Worm (Caenorhabditis elegans) whole organism, L1 larva: ENCODE data around the gene F54E4.2.

ENCODE experiments used
- C04F5.9 ChIP-seq: sonication (generic microtip); optimal IDR thresholded peaks from 2 replicates; lab custom pipeline; 2016; ENCODE audit warnings: missing genetic modification characterization, missing compliant biosample characterization
- F16B12.6 ChIP-seq: fragments of 150-350 bp; optimal IDR thresholded peaks from 2 replicates; lab custom pipeline; 2014; ENCODE audit warnings: missing biosample characterization, missing genetic modification characterization
- aha-1 ChIP-seq: fragments of 150-350 bp; optimal IDR thresholded peaks from 2 replicates; lab custom pipeline; 2014; ENCODE audit warnings: missing biosample characterization, missing genetic modification characterization
- alr-1 ChIP-seq: fragments of 200-800 bp; sonication (Bioruptor generic); optimal IDR thresholded peaks from 2 replicates; lab custom pipeline; 2018; ENCODE audit warnings: borderline replicate concordance, mild to moderate bottlenecking, missing genetic modification characterization, missing compliant biosample characterization
- aly-2 ChIP-seq: fragments of 150-350 bp; optimal IDR thresholded peaks from 2 replicates; lab custom pipeline; 2014; ENCODE audit warnings: missing biosample characterization, missing genetic modification characterization
- ama-1 ChIP-seq: fragments of 150-350 bp; optimal IDR thresholded peaks from 2 replicates; lab custom pipeline; 2014
- ceh-8 ChIP-seq: fragments of 200-800 bp; sonication (Bioruptor generic); optimal IDR thresholded peaks from 2 replicates; lab custom pipeline; 2018; ENCODE audit warnings: mild to moderate bottlenecking, missing genetic modification characterization, moderate library complexity, missing compliant biosample characterization
- ceh-82 ChIP-seq, 3 experiments: fragments of 150-350 bp in 1 of 3; sonication (generic microtip) in 2 of 3; optimal IDR thresholded peaks; 2 replicates each; lab custom pipeline; 2014 to 2017; ENCODE audit warnings: missing biosample characterization in 3 of 3, missing genetic modification characterization in 3 of 3
- dpl-1 ChIP-seq, 3 experiments: fragments of 150-350 bp in 2 of 3; sonication (generic microtip) in 1 of 3; optimal IDR thresholded peaks; 2 replicates each; lab custom pipeline; 2014 to 2017; ENCODE audit warnings: missing biosample characterization in 3 of 3, missing genetic modification characterization in 3 of 3, missing genetic modification reagents in 3 of 3
- efl-1 ChIP-seq, 4 experiments: fragments of 150-350 bp; optimal IDR thresholded peaks in 3 of 4; peaks in 1 of 4; 1 replicate in 1 of 4; 2 replicates in 3 of 4; lab custom pipeline; 2014; ENCODE audit warnings: missing biosample characterization in 2 of 4, missing genetic modification characterization in 2 of 4, missing genetic modification reagents in 2 of 4
- egl-13 ChIP-seq: sonication (generic microtip); optimal IDR thresholded peaks from 2 replicates; lab custom pipeline; 2016; ENCODE audit warnings: missing genotype, missing genetic modification reagents, missing genetic modification characterization, missing compliant biosample characterization
- egl-27 ChIP-seq, 2 experiments: fragments of 150-350 bp in 1 of 2; sonication (generic microtip); optimal IDR thresholded peaks; 3 replicates each; lab custom pipeline; 2017 to 2018; ENCODE audit warnings: missing biosample characterization in 2 of 2, missing genetic modification characterization in 2 of 2, missing genetic modification reagents in 2 of 2
- elt-3 ChIP-seq, 6 experiments: fragments of 150-350 bp in 1 of 6; sonication (generic microtip); optimal IDR thresholded peaks; 2 replicates each; lab custom pipeline; 2017 to 2018; ENCODE audit warnings: missing biosample characterization in 6 of 6, missing genetic modification characterization in 6 of 6, inconsistent platforms in 1 of 6
- fkh-10 ChIP-seq: sonication (generic microtip); optimal IDR thresholded peaks from 2 replicates; lab custom pipeline; 2017; ENCODE audit warnings: missing biosample characterization, missing genetic modification reagents, missing genetic modification characterization
- fkh-4 ChIP-seq: sonication (generic microtip); optimal IDR thresholded peaks from 2 replicates; lab custom pipeline; 2016; ENCODE audit warnings: missing compliant biosample characterization, missing genetic modification characterization, borderline replicate concordance
- fkh-8 ChIP-seq: sonication (generic microtip); optimal IDR thresholded peaks from 2 replicates; lab custom pipeline; 2016; ENCODE audit warnings: mild to moderate bottlenecking, missing genetic modification characterization, missing compliant biosample characterization
- fos-1 ChIP-seq: fragments of 150-350 bp; optimal IDR thresholded peaks from 2 replicates; lab custom pipeline; 2014; ENCODE audit warnings: missing biosample characterization, missing genetic modification characterization
- grh-1 ChIP-seq: fragments of 200-800 bp; sonication (Bioruptor generic); IDR thresholded peaks from 2 replicates; pipeline ENCODE4 v1.3.6; 2022; ENCODE audit warnings: missing genetic modification reagents, missing genetic modification characterization, missing compliant biosample characterization
- hlh-17 ChIP-seq: fragments of 200-800 bp; sonication (Bioruptor generic); optimal IDR thresholded peaks from 2 replicates; lab custom pipeline; 2018; ENCODE audit warnings: missing genetic modification characterization, mild to moderate bottlenecking, missing compliant biosample characterization, moderate library complexity, borderline replicate concordance
- hpl-2 ChIP-seq: fragments of 150-350 bp; optimal IDR thresholded peaks from 2 replicates; lab custom pipeline; 2014; ENCODE audit warnings: missing biosample characterization, missing genetic modification reagents, missing genetic modification characterization
- lin-13 ChIP-seq: fragments of 150-350 bp; optimal IDR thresholded peaks from 2 replicates; lab custom pipeline; 2014; ENCODE audit warnings: missing biosample characterization, missing genetic modification reagents, missing genetic modification characterization
- lin-15B ChIP-seq: fragments of 150-350 bp; sonication (generic microtip); optimal IDR thresholded peaks from 3 replicates; lab custom pipeline; 2014; ENCODE audit warnings: missing biosample characterization, missing genetic modification characterization
- lin-35 ChIP-seq, 2 experiments: fragments of 150-350 bp; optimal IDR thresholded peaks; 2 replicates each; lab custom pipeline; 2014; ENCODE audit warnings: missing biosample characterization in 2 of 2, missing genetic modification characterization in 2 of 2, missing genetic modification reagents in 2 of 2
- lsy-2 ChIP-seq, 2 experiments: fragments of 150-350 bp; optimal IDR thresholded peaks; 2 replicates each; lab custom pipeline; 2014; ENCODE audit warnings: missing biosample characterization in 2 of 2, missing genetic modification characterization in 2 of 2
- mdl-1 ChIP-seq, 2 experiments: fragments of 150-350 bp; optimal IDR thresholded peaks; 2 replicates each; lab custom pipeline; 2014 to 2017; ENCODE audit warnings: missing biosample characterization in 2 of 2, missing genetic modification characterization in 2 of 2, inconsistent platforms in 1 of 2
- mef-2 ChIP-seq: fragments of 150-350 bp; optimal IDR thresholded peaks from 2 replicates; lab custom pipeline; 2014; ENCODE audit warnings: missing biosample characterization, missing genetic modification characterization
- mep-1 ChIP-seq: fragments of 150-350 bp; optimal IDR thresholded peaks from 2 replicates; lab custom pipeline; 2014; ENCODE audit warnings: missing biosample characterization, missing genetic modification characterization
- nhr-11 ChIP-seq: fragments of 150-350 bp; optimal IDR thresholded peaks from 2 replicates; lab custom pipeline; 2014; ENCODE audit warnings: missing biosample characterization, missing genetic modification characterization
- nhr-12 ChIP-seq: sonication (generic microtip); optimal IDR thresholded peaks from 2 replicates; lab custom pipeline; 2017; ENCODE audit warnings: missing biosample characterization, missing genetic modification characterization
- nhr-20 ChIP-seq: sonication (generic microtip); optimal IDR thresholded peaks from 2 replicates; lab custom pipeline; 2016; ENCODE audit warnings: mild to moderate bottlenecking, missing genetic modification characterization, missing compliant biosample characterization
- nhr-28 ChIP-seq: fragments of 150-350 bp; optimal IDR thresholded peaks from 2 replicates; lab custom pipeline; 2014; ENCODE audit warnings: missing biosample characterization, missing genetic modification characterization
- nhr-47 ChIP-seq: sonication (generic microtip); optimal IDR thresholded peaks from 2 replicates; lab custom pipeline; 2016; ENCODE audit warnings: mild to moderate bottlenecking, missing genetic modification characterization, moderate library complexity, missing compliant biosample characterization
- nhr-71 ChIP-seq: sonication (generic microtip); optimal IDR thresholded peaks from 2 replicates; lab custom pipeline; 2016; ENCODE audit warnings: mild to moderate bottlenecking, missing genetic modification characterization, moderate library complexity, missing compliant biosample characterization
- nhr-76 ChIP-seq: sonication (generic microtip); optimal IDR thresholded peaks from 2 replicates; lab custom pipeline; 2017; ENCODE audit warnings: missing biosample characterization, missing genetic modification characterization
- nhr-77 ChIP-seq: fragments of 150-350 bp; optimal IDR thresholded peaks from 2 replicates; lab custom pipeline; 2014; ENCODE audit warnings: missing biosample characterization, missing genetic modification characterization
- nhr-85 ChIP-seq: sonication (generic microtip); peaks from one replicate; lab custom pipeline; 2016; ENCODE audit warnings: missing genetic modification characterization, inconsistent platforms, missing compliant biosample characterization
- pax-3 ChIP-seq: fragments of 200-800 bp; sonication (Bioruptor generic); optimal IDR thresholded peaks from 2 replicates; lab custom pipeline; 2018; ENCODE audit warnings: mild to moderate bottlenecking, missing genetic modification characterization, moderate library complexity, missing compliant biosample characterization
- skn-1 ChIP-seq: fragments of 150-350 bp; optimal IDR thresholded peaks from 2 replicates; lab custom pipeline; 2014; ENCODE audit warnings: missing biosample characterization, missing genetic modification characterization
- snpc-4 ChIP-seq: fragments of 150-350 bp; optimal IDR thresholded peaks from 2 replicates; lab custom pipeline; 2014; ENCODE audit warnings: missing biosample characterization, missing genetic modification characterization
- snu-23 ChIP-seq: sonication (generic microtip); optimal IDR thresholded peaks from 2 replicates; lab custom pipeline; 2016; ENCODE audit warnings: missing genetic modification characterization, missing compliant biosample characterization
- sptf-1 ChIP-seq: fragments of 150-350 bp; optimal IDR thresholded peaks from 2 replicates; lab custom pipeline; 2014; ENCODE audit warnings: missing biosample characterization, missing genetic modification characterization
- tbx-2 ChIP-seq: sonication (generic microtip); optimal IDR thresholded peaks from 2 replicates; lab custom pipeline; 2016; ENCODE audit warnings: missing genetic modification characterization, missing compliant biosample characterization
- tlp-1 ChIP-seq: fragments of 150-350 bp; optimal IDR thresholded peaks from 2 replicates; lab custom pipeline; 2014; ENCODE audit warnings: missing biosample characterization, missing genetic modification characterization
- unc-130 ChIP-seq: fragments of 150-350 bp; optimal IDR thresholded peaks from 2 replicates; lab custom pipeline; 2017; ENCODE audit warnings: missing biosample characterization, missing genetic modification characterization, inconsistent platforms
- unc-62 ChIP-seq: fragments of 150-350 bp; optimal IDR thresholded peaks from 2 replicates; lab custom pipeline; 2014; ENCODE audit warnings: missing biosample characterization, missing genetic modification reagents, missing genetic modification characterization
- unc-98 ChIP-seq: fragments of 200-800 bp; sonication (Bioruptor generic); IDR thresholded peaks from 2 replicates; pipeline ENCODE4 v1.3.6; 2022; ENCODE audit warnings: missing genetic modification characterization, missing compliant biosample characterization
- xbp-1 ChIP-seq: sonication (generic microtip); optimal IDR thresholded peaks from 2 replicates; lab custom pipeline; 2016; ENCODE audit warnings: missing genetic modification characterization, missing compliant biosample characterization
- zag-1 ChIP-seq: fragments of 150-350 bp; optimal IDR thresholded peaks from 2 replicates; lab custom pipeline; 2014; ENCODE audit warnings: missing biosample characterization, missing genetic modification characterization
- zip-4 ChIP-seq: fragments of 200-800 bp; sonication (Bioruptor generic); optimal IDR thresholded peaks from 2 replicates; lab custom pipeline; 2018; ENCODE audit warnings: mild to moderate bottlenecking, missing genetic modification characterization, moderate library complexity, missing compliant biosample characterization
- ztf-4 ChIP-seq: fragments of 150-350 bp; optimal IDR thresholded peaks from 2 replicates; lab custom pipeline; 2014; ENCODE audit warnings: missing biosample characterization, missing genetic modification characterization

Gene F54E4.2

ce11 chrX:14607770-14608169, 20.9 kb downstream of the F54E4.2 start:
- TF ChIP-seq lin-15B (tag; lab: Kevin White, UChicago) (no peak), ceh-8 (GFP tag; lab: Kevin White, UChicago) (no peak), mep-1 (tag; lab: Kevin White, UChicago) (no peak), C04F5.9 (tag; lab: Kevin White, UChicago) (no peak), zip-4 (GFP tag; lab: Kevin White, UChicago) (no peak), xbp-1 (tag; lab: Kevin White, UChicago) (no peak), ama-1 (lab: Kevin White, UChicago) (no peak), hlh-17 (GFP tag; lab: Kevin White, UChicago) (no peak), tlp-1 (no peak), snpc-4 (tag; lab: Kevin White, UChicago) (no peak)

- TF ChIP-seq nhr-20 (tag; lab: Kevin White, UChicago): peak; percentile 79
- TF ChIP-seq mef-2 (tag; lab: Kevin White, UChicago): no peak
- peak; percentile 29 to 50 (median 41) for TF ChIP-seq dpl-1 (GFP tag; optimal IDR thresholded peaks at IDR 0.05; lab: Kevin White, UChicago)
- TF ChIP-seq F16B12.6 (tag; lab: Kevin White, UChicago): no peak
- no peak for TF ChIP-seq egl-13 (tag; lab: Kevin White, UChicago)
- peak; percentile 19 to 96 for TF ChIP-seq mdl-1 (tag; optimal IDR thresholded peaks at IDR 0.05; lab: Kevin White, UChicago)
- peak; percentile 10 for TF ChIP-seq lin-13
- TF ChIP-seq ceh-8 (GFP tag; lab: Kevin White, UChicago): no peak
- TF ChIP-seq nhr-47 (tag; lab: Kevin White, UChicago): peak; percentile 71
- no peak for TF ChIP-seq C04F5.9 (tag; lab: Kevin White, UChicago)
- TF ChIP-seq efl-1 (optimal IDR thresholded peaks at IDR 0.05; lab: Kevin White, UChicago): peak; percentile 24 to 49
- peak; percentile 40 to 93 for TF ChIP-seq efl-1 (GFP tag; optimal IDR thresholded peaks at IDR 0.05 in 1 of 2; lab: Kevin White, UChicago)
- TF ChIP-seq mep-1 (tag; lab: Kevin White, UChicago): peak; percentile 86
- TF ChIP-seq nhr-12 (tag; lab: Kevin White, UChicago): no peak
- TF ChIP-seq nhr-77 (tag; lab: Kevin White, UChicago): no peak
- peak; percentile 90 for TF ChIP-seq nhr-85 (tag; lab: Kevin White, UChicago)
- peak in 2 of 6 experiments; percentile 62 to 77 for TF ChIP-seq elt-3 (tag; optimal IDR thresholded peaks at IDR 0.05; lab: Kevin White, UChicago)
- peak; percentile 13 for TF ChIP-seq fkh-8 (tag; lab: Kevin White, UChicago)
- TF ChIP-seq ceh-82 (tag; optimal IDR thresholded peaks at IDR 0.05; lab: Kevin White, UChicago): peak in 2 of 3 experiments; percentile 40 to 81
- TF ChIP-seq egl-27 (tag; optimal IDR thresholded peaks at IDR 0.05; lab: Kevin White, UChicago): no peak
- TF ChIP-seq unc-98 (GFP tag; lab: Robert Waterston, UW): no peak
- peak; percentile 4 for TF ChIP-seq lin-15B (tag; lab: Kevin White, UChicago)
- TF ChIP-seq fkh-4 (tag; lab: Kevin White, UChicago): no peak
- TF ChIP-seq skn-1 (tag; lab: Kevin White, UChicago): peak; percentile 12
- peak; percentile 75 for TF ChIP-seq unc-130
- no peak for TF ChIP-seq pax-3 (tag; lab: Kevin White, UChicago)
- no peak for TF ChIP-seq sptf-1 (tag; lab: Kevin White, UChicago)
- TF ChIP-seq alr-1: no peak
- TF ChIP-seq lin-35 (GFP tag; optimal IDR thresholded peaks at IDR 0.05; lab: Kevin White, UChicago): peak; percentile 47 to 81
- TF ChIP-seq fos-1 (tag; lab: Kevin White, UChicago): no peak
- TF ChIP-seq ztf-4 (tag; lab: Kevin White, UChicago): peak; percentile 65
- TF ChIP-seq aly-2 (tag; lab: Kevin White, UChicago): no peak
- peak; percentile 82 for TF ChIP-seq nhr-71 (tag; lab: Kevin White, UChicago)
- TF ChIP-seq nhr-76 (tag; lab: Kevin White, UChicago): no peak
- no peak for TF ChIP-seq aha-1
- no peak for TF ChIP-seq zag-1 (tag; lab: Kevin White, UChicago)
- TF ChIP-seq ama-1 (lab: Kevin White, UChicago): no peak
- peak; percentile 47 to 65 for TF ChIP-seq lsy-2 (tag; optimal IDR thresholded peaks at IDR 0.05; lab: Kevin White, UChicago)
- peak; percentile 1 for TF ChIP-seq fkh-10
- TF ChIP-seq hpl-2: no peak
- TF ChIP-seq zip-4 (GFP tag; lab: Kevin White, UChicago): no peak
- TF ChIP-seq nhr-11 (tag; lab: Kevin White, UChicago): no peak
- no peak for TF ChIP-seq unc-62 (GFP tag; lab: Kevin White, UChicago)
- TF ChIP-seq snu-23 (GFP tag; lab: Kevin White, UChicago): peak; percentile 83
- no peak for TF ChIP-seq nhr-28
- no peak for TF ChIP-seq grh-1
- peak; percentile 66 for TF ChIP-seq tbx-2 (tag; lab: Kevin White, UChicago)
Measured at ce11 chrX:14602676-14603075, 26.0 kb downstream of the F54E4.2 start, which contains the start of gene eor-2. Gene eor-2 (plus strand): TSS chrX:14603017.
